Worm (Caenorhabditis elegans): ENCODE data around the gene ZK896.5.

ce11 chrIV:12840348-12840747 is 39.1 kb downstream of the ZK896.5 start:
- TF ChIP-seq nhr-28 (tag; optimal IDR thresholded peaks at IDR 0.05) (peak; percentile 64), egl-27 (tag; optimal IDR thresholded peaks at IDR 0.05) (no peak), saeg-2 (GFP tag; IDR thresholded peaks at IDR 0.05) (no peak), skn-1 (tag; optimal IDR thresholded peaks at IDR 0.05) (no peak), lsy-2 (tag; optimal IDR thresholded peaks at IDR 0.05) (no peak), pqm-1 (tag; optimal IDR thresholded peaks at IDR 0.05) (no peak)
